Fruit fly (Drosophila melanogaster): Measurements from ENCODE around the gene CG10466.

CG10466 gene

DNA sequence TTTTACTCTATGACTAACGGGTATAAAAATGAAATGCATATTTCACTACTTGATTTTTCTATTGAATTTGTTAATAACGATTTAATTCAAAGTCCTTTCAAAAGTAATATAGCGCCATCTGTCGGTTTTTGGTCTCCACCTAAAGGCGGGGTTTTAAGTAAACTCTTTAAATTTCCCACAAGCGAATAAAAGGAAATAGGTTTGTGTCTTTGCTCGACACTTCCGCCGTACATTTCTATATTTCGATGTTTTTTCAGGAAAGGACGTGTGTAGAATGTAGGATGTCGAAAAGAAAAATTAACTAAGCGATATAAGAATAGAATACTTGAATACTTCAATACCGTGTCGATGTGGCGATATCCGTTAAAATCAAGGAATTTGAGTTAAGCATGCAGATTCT, 25.2 kb downstream of the CG10466 start (continued):
- TF ChIP-seq Hsf (GFP tag; optimal IDR thresholded peaks at IDR 0.05) (peak; percentile 33), CG8089 (GFP tag; optimal IDR thresholded peaks at IDR 0.05) (no peak), lola (GFP tag; optimal IDR thresholded peaks at IDR 0.05) (peak in 1 of 3 experiments; percentile 22), Myb (GFP tag; optimal IDR thresholded peaks at IDR 0.05) (peak; percentile 67), mam (GFP tag; optimal IDR thresholded peaks at IDR 0.05) (peak; percentile 23), Lhr (GFP tag; optimal IDR thresholded peaks at IDR 0.05) (peak; percentile 87), Ets97D (GFP tag; optimal IDR thresholded peaks at IDR 0.05) (peak; percentile 86), HmgD (GFP tag; optimal IDR thresholded peaks at IDR 0.05) (peak; percentile 43), CG17361 (GFP tag; IDR thresholded peaks at IDR 0.05) (0 out of 3 replicates have a peak, but pooled peaks have one; percentile 31), CG33557 (GFP tag; optimal IDR thresholded peaks at IDR 0.05) (peak; percentile 47), nmo (GFP tag; optimal IDR thresholded peaks at IDR 0.05) (peak; percentile 26), Hr3 (GFP tag; optimal IDR thresholded peaks at IDR 0.05) (no peak), Mad (GFP tag; optimal IDR thresholded peaks at IDR 0.05) (no peak), Elba2 (GFP tag; optimal IDR thresholded peaks at IDR 0.05) (peak; percentile 55), phol (tag; optimal IDR thresholded peaks at IDR 0.05) (peak; percentile 42), CG12659 (GFP tag; optimal IDR thresholded peaks at IDR 0.05) (peak; percentile 0), CG14710 (tag; optimal IDR thresholded peaks at IDR 0.05) (peak; percentile 46), amos (GFP tag; IDR thresholded peaks at IDR 0.05; ENCODE audit: partially characterized antibody) (peak; percentile 66), CG17328 (GFP tag; IDR thresholded peaks at IDR 0.05) (0 out of 2 replicates have a peak, but pooled peaks have one; percentile 12), Sox102F (GFP tag; optimal IDR thresholded peaks at IDR 0.05) (peak; percentile 28), ind (GFP tag; optimal IDR thresholded peaks at IDR 0.05) (no peak), gem (tag; optimal IDR thresholded peaks at IDR 0.05) (peak; percentile 33), pita (GFP tag; optimal IDR thresholded peaks at IDR 0.05) (peak; percentile 88), CG6791 (GFP tag; IDR thresholded peaks at IDR 0.05; ENCODE audit: partially characterized antibody) (peak; percentile 53; the same call in 1 of the 3 replicates), CG15696 (tag; optimal IDR thresholded peaks at IDR 0.05) (peak; percentile 34), NC2β (GFP tag; optimal IDR thresholded peaks at IDR 0.05) (peak; percentile 13), CoRest (tag; optimal IDR thresholded peaks at IDR 0.05) (peak; percentile 26), CG3995 (GFP tag; optimal IDR thresholded peaks at IDR 0.05) (no peak), CG4328 (GFP tag; optimal IDR thresholded peaks at IDR 0.05) (peak; percentile 43), pfk (GFP tag; optimal IDR thresholded peaks at IDR 0.05) (peak; percentile 10), dmrt11E (tag; optimal IDR thresholded peaks at IDR 0.05) (peak; percentile 29), knrl (GFP tag; IDR thresholded peaks at IDR 0.05; ENCODE audit: partially characterized antibody) (peak; percentile 53; the same call in 2 of the 3 replicates), run (tag; optimal IDR thresholded peaks at IDR 0.05) (no peak), CG17829 (tag; optimal IDR thresholded peaks at IDR 0.05) (peak; percentile 67), Rfx (GFP tag; IDR thresholded peaks at IDR 0.05) (peak; percentile 41), Hmr (GFP tag; optimal IDR thresholded peaks at IDR 0.05) (peak; percentile 36), CG15514 (GFP tag; optimal IDR thresholded peaks at IDR 0.05) (peak; percentile 8), Trl (optimal IDR thresholded peaks at IDR 0.05) (no peak), Trl (GFP tag; optimal IDR thresholded peaks at IDR 0.05) (peak; percentile 20), dpn (GFP tag; optimal IDR thresholded peaks at IDR 0.05) (peak in 1 of 2 experiments; percentile 18), CTCF (GFP tag; optimal IDR thresholded peaks at IDR 0.05) (peak; percentile 94), ara (GFP tag; IDR thresholded peaks at IDR 0.05) (no peak), unc-4 (GFP tag; IDR thresholded peaks at IDR 0.05; ENCODE audit: partially characterized antibody) (no peak), CG9609 (GFP tag; optimal IDR thresholded peaks at IDR 0.05) (peak; percentile 2), nerfin-1 (tag; optimal IDR thresholded peaks at IDR 0.05) (peak; percentile 32), CG4404 (GFP tag; IDR thresholded peaks at IDR 0.05) (no peak), BEAF-32 (GFP tag; optimal IDR thresholded peaks at IDR 0.05) (peak; percentile 14), CG17359 (tag; optimal IDR thresholded peaks at IDR 0.05) (peak; percentile 35), Pdp1 (GFP tag; optimal IDR thresholded peaks at IDR 0.05) (peak in 1 of 2 experiments; percentile 13)
